Fruit fly (Drosophila melanogaster) whole organism, embryonic: Measurements from ENCODE around the gene CG32483.

Source experiments
- Blimp-1 ChIP-seq: fragments of 200-800 bp; sonication (Bioruptor generic); optimal IDR thresholded peaks from 3 replicates; lab custom pipeline; 2018; ENCODE audit warnings: missing biosample characterization, missing genetic modification characterization, mild to moderate bottlenecking, moderate library complexity, missing genetic modification reagents
- CG10267 ChIP-seq: fragments of 200-800 bp; sonication (Bioruptor generic); optimal IDR thresholded peaks from 2 replicates; lab custom pipeline; 2018; ENCODE audit warnings: missing biosample characterization, mild to moderate bottlenecking, missing genetic modification characterization, moderate library complexity
- CG10543 ChIP-seq: fragments of 200-800 bp; sonication (Bioruptor generic); optimal IDR thresholded peaks from 3 replicates; lab custom pipeline; 2017; ENCODE audit warnings: missing biosample characterization, mild to moderate bottlenecking, missing genetic modification characterization, moderate library complexity
- CG10979 ChIP-seq: fragments of 200-800 bp; sonication (Bioruptor generic); optimal IDR thresholded peaks from 2 replicates; lab custom pipeline; 2018; ENCODE audit warnings: missing biosample characterization, mild to moderate bottlenecking, missing genetic modification characterization, moderate library complexity
- CG12391 ChIP-seq: fragments of 200-800 bp; sonication (Bioruptor generic); optimal IDR thresholded peaks from 3 replicates; lab custom pipeline; 2018; ENCODE audit warnings: missing biosample characterization, mild to moderate bottlenecking, missing genetic modification characterization, moderate library complexity
- CG12659 ChIP-seq: fragments of 200-800 bp; sonication (Bioruptor generic); optimal IDR thresholded peaks from 3 replicates; lab custom pipeline; 2017; ENCODE audit warnings: mild to moderate bottlenecking, missing biosample characterization, missing genetic modification reagents, missing genetic modification characterization
- CG14441 ChIP-seq: fragments of 200-800 bp; sonication (Bioruptor generic); IDR thresholded peaks from 2 replicates; pipeline ENCODE4 v1.3.6; 2022; ENCODE audit warnings: missing biosample characterization, missing genetic modification characterization
- CG14667 ChIP-seq: fragments of 200-800 bp; sonication (Bioruptor generic); IDR thresholded peaks from 2 replicates; pipeline ENCODE4 v1.3.6; 2022; ENCODE audit warnings: missing biosample characterization, missing genetic modification characterization
- CG14710 ChIP-seq: fragments of 200-800 bp; sonication (Bioruptor generic); optimal IDR thresholded peaks from 3 replicates; lab custom pipeline; 2019; ENCODE audit warnings: missing biosample characterization, mild to moderate bottlenecking, missing genetic modification characterization, moderate library complexity
- CG1603 ChIP-seq: fragments of 200-800 bp; sonication (Bioruptor generic); optimal IDR thresholded peaks from 2 replicates; lab custom pipeline; 2019; ENCODE audit warnings: missing biosample characterization, mild to moderate bottlenecking, missing genetic modification characterization, moderate library complexity
- CG1647 ChIP-seq: fragments of 200-800 bp; sonication (Bioruptor generic); optimal IDR thresholded peaks from 3 replicates; lab custom pipeline; 2016; ENCODE audit warnings: missing biosample characterization, missing genetic modification characterization
- CG30020 ChIP-seq: fragments of 200-800 bp; optimal IDR thresholded peaks from 2 replicates; lab custom pipeline; 2019; ENCODE audit warnings: missing biosample characterization, mild to moderate bottlenecking, missing genetic modification characterization, moderate library complexity
- CG3065 ChIP-seq: fragments of 200-800 bp; sonication (Bioruptor generic); optimal IDR thresholded peaks from 2 replicates; lab custom pipeline; 2016; ENCODE audit warnings: missing biosample characterization, missing genetic modification characterization
- CG31441 ChIP-seq: fragments of 200-800 bp; sonication (Bioruptor generic); IDR thresholded peaks from 2 replicates; pipeline ENCODE4 v1.3.6; 2022; ENCODE audit warnings: missing biosample characterization, missing genetic modification characterization
- CG34224 ChIP-seq: fragments of 200-800 bp; sonication (Bioruptor generic); IDR thresholded peaks from 3 replicates; pipeline ENCODE4 v1.3.6; 2022; ENCODE audit warnings: missing biosample characterization, missing genetic modification characterization; ENCODE audit not compliant: partially characterized antibody
- CG42726 ChIP-seq: fragments of 200-800 bp; sonication (Bioruptor generic); IDR thresholded peaks from 2 replicates; pipeline ENCODE4 v1.3.6; 2022; ENCODE audit warnings: missing biosample characterization, missing genetic modification characterization; ENCODE audit not compliant: partially characterized antibody
- CG5180 ChIP-seq: fragments of 200-800 bp; sonication (Bioruptor generic); optimal IDR thresholded peaks from 3 replicates; lab custom pipeline; 2017; ENCODE audit warnings: missing biosample characterization, missing genetic modification characterization, mild to moderate bottlenecking, moderate library complexity, missing genetic modification reagents
- CG6765 ChIP-seq: fragments of 200-800 bp; sonication (Bioruptor generic); optimal IDR thresholded peaks from 3 replicates; lab custom pipeline; 2017; ENCODE audit warnings: missing biosample characterization, mild to moderate bottlenecking, missing genetic modification characterization
- CG6791 ChIP-seq: fragments of 200-800 bp; sonication (Bioruptor generic); IDR thresholded peaks from 3 replicates; pipeline ENCODE4 v1.3.6; 2022; ENCODE audit warnings: missing biosample characterization, missing genetic modification characterization; ENCODE audit not compliant: partially characterized antibody
- CG9727 ChIP-seq: fragments of 200-800 bp; sonication (Bioruptor generic); optimal IDR thresholded peaks from 3 replicates; lab custom pipeline; 2017; ENCODE audit warnings: missing biosample characterization, mild to moderate bottlenecking, missing genetic modification characterization
- CG9876 ChIP-seq: fragments of 200-800 bp; sonication (Bioruptor generic); optimal IDR thresholded peaks from 2 replicates; lab custom pipeline; 2016; ENCODE audit warnings: missing biosample characterization, missing genetic modification characterization
- D19A ChIP-seq: fragments of 200-800 bp; optimal IDR thresholded peaks from 3 replicates; lab custom pipeline; 2019; ENCODE audit warnings: missing biosample characterization, mild to moderate bottlenecking, missing genetic modification characterization, moderate library complexity
- Dip2 ChIP-seq: fragments of 200-800 bp; sonication (Bioruptor generic); IDR thresholded peaks from 2 replicates; pipeline ENCODE4 v1.3.6; 2022; ENCODE audit warnings: missing biosample characterization, missing genetic modification characterization
- Neu2 ChIP-seq: fragments of 200-800 bp; sonication (Bioruptor generic); optimal IDR thresholded peaks from 3 replicates; lab custom pipeline; 2016; ENCODE audit warnings: missing biosample characterization, missing genetic modification characterization, borderline replicate concordance
- Six4 ChIP-seq: fragments of 200-800 bp; sonication (Bioruptor generic); optimal IDR thresholded peaks from 2 replicates; lab custom pipeline; 2016; ENCODE audit warnings: missing biosample characterization, missing genetic modification characterization
- Spps ChIP-seq: fragments of 200-800 bp; sonication (Bioruptor generic); optimal IDR thresholded peaks from 2 replicates; lab custom pipeline; 2018; ENCODE audit warnings: missing biosample characterization, mild to moderate bottlenecking, missing genetic modification characterization
- chif ChIP-seq, 2 experiments: fragments of 200-800 bp; sonication (Bioruptor generic); optimal IDR thresholded peaks; 3 replicates each; lab custom pipeline; 2016; ENCODE audit warnings: missing biosample characterization in 2 of 2, missing genetic modification characterization in 2 of 2
- crc ChIP-seq: fragments of 200-800 bp; sonication (Bioruptor generic); optimal IDR thresholded peaks from 2 replicates; lab custom pipeline; 2016; ENCODE audit warnings: missing biosample characterization, missing genetic modification characterization
- dan ChIP-seq: fragments of 200-800 bp; sonication (Bioruptor generic); IDR thresholded peaks from 2 replicates; pipeline ENCODE4 v1.3.6; 2022; ENCODE audit warnings: missing biosample characterization, missing genetic modification characterization
- dmrt99B ChIP-seq: fragments of 200-800 bp; sonication (Bioruptor generic); optimal IDR thresholded peaks from 2 replicates; lab custom pipeline; 2018; ENCODE audit warnings: missing biosample characterization, mild to moderate bottlenecking, missing genetic modification characterization, moderate library complexity
- esg ChIP-seq: fragments of 200-800 bp; sonication (Bioruptor generic); conservative IDR thresholded peaks from 2 replicates; pipeline ENCODE4 v1.3.6; 2022; ENCODE audit warnings: missing biosample characterization, missing genetic modification characterization
- fd96Cb ChIP-seq: fragments of 200-800 bp; sonication (Bioruptor generic); optimal IDR thresholded peaks from 2 replicates; lab custom pipeline; 2018; ENCODE audit warnings: missing biosample characterization, mild to moderate bottlenecking, missing genetic modification characterization, moderate library complexity
- fru ChIP-seq: fragments of >200 bp; optimal IDR thresholded peaks from 2 replicates; lab custom pipeline; 2017
- grn ChIP-seq: fragments of 200-800 bp; sonication (Bioruptor generic); optimal IDR thresholded peaks from 3 replicates; lab custom pipeline; 2017; ENCODE audit warnings: missing biosample characterization, missing genetic modification characterization
- hkb ChIP-seq, 2 experiments: fragments of 200-800 bp in 1 of 2; fragments of >200 bp in 1 of 2; sonication (Bioruptor generic) in 1 of 2; IDR thresholded peaks in 1 of 2; optimal IDR thresholded peaks in 1 of 2; 2 replicates each; pipeline versions ENCODE4 v1.3.6 to Lab custom; 2017 to 2022; ENCODE audit warnings: missing biosample characterization in 1 of 2, missing genetic modification characterization in 1 of 2
- nom ChIP-seq: fragments of 200-800 bp; sonication (Bioruptor generic); optimal IDR thresholded peaks from 2 replicates; lab custom pipeline; 2017; ENCODE audit warnings: missing biosample characterization, missing genetic modification characterization, mild to moderate bottlenecking, moderate library complexity, missing genetic modification reagents
- pros ChIP-seq: fragments of 200-800 bp; sonication (Bioruptor generic); optimal IDR thresholded peaks from 3 replicates; lab custom pipeline; 2019; ENCODE audit warnings: missing biosample characterization, mild to moderate bottlenecking, missing genetic modification characterization, moderate library complexity
- ssp ChIP-seq: fragments of 200-800 bp; sonication (Bioruptor generic); IDR thresholded peaks from 2 replicates; pipeline ENCODE4 v1.3.6; 2022; ENCODE audit warnings: missing biosample characterization, missing genetic modification characterization
- tll ChIP-seq, 2 experiments: fragments of 200-800 bp in 1 of 2; fragments of >200 bp in 1 of 2; sonication (Bioruptor generic) in 1 of 2; optimal IDR thresholded peaks; 2 replicates each; lab custom pipeline; 2017 to 2019; ENCODE audit warnings: missing biosample characterization in 2 of 2, missing genetic modification characterization in 2 of 2, mild to moderate bottlenecking in 1 of 2, moderate library complexity in 1 of 2

CG32483 gene

DNA sequence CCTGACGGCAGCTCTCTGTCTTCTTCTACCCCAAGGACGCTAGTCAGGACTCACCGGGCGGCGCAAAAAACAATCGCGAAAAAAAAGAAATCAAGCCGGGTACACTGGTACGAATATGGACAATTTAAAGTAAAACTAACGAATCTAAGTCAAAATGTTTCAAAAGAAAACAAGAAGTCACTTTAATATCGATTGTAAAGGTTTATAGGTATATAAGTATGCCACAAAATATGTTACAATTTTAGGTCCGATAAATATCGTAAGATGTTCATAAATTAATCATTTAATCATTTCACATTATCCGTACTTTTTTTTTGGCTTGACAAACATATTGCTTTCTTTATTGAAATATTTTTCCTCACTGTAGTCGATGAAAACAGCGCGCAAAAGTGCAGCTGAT is 26.2 kb upstream of the CG32483 start (continued):
- TF ChIP-seq crc (GFP tag; lab: Kevin White, UChicago) (no peak), CG12391 (tag; lab: Kevin White, UChicago) (peak; percentile 32), CG14710 (tag; lab: Kevin White, UChicago) (peak; percentile 43), pros (GFP tag; lab: Kevin White, UChicago) (peak; percentile 74), CG1603 (tag; lab: Kevin White, UChicago) (no peak), CG10979 (tag; lab: Kevin White, UChicago) (peak; percentile 65), ssp (GFP tag; lab: Robert Waterston, UW) (no peak), CG1647 (GFP tag; lab: Kevin White, UChicago) (no peak), dan (no peak), CG12659 (GFP tag; lab: Kevin White, UChicago) (no peak), CG9876 (GFP tag; lab: Kevin White, UChicago) (no peak), CG6765 (no peak), Blimp-1 (GFP tag; lab: Kevin White, UChicago) (peak; percentile 23), Spps (tag; lab: Kevin White, UChicago) (no peak), fru (lab: Kevin White, UChicago) (no peak), dmrt99B (peak; percentile 14), Neu2 (GFP tag; lab: Kevin White, UChicago) (no peak), esg (no peak), fd96Cb (tag; lab: Kevin White, UChicago) (peak; percentile 2), CG31441 (GFP tag; lab: Robert Waterston, UW) (peak; percentile 42; the same call in 1 of the 2 replicates), CG10267 (tag; lab: Kevin White, UChicago) (peak; percentile 40), CG6791 (GFP tag; lab: Robert Waterston, UW) (no peak), D19A (tag; lab: Kevin White, UChicago) (peak; percentile 5), CG14667 (GFP tag; lab: Robert Waterston, UW) (no peak), CG30020 (tag; lab: Kevin White, UChicago) (no peak), chif (GFP tag; optimal IDR thresholded peaks at IDR 0.05; lab: Kevin White, UChicago) (no peak), grn (no peak), Six4 (GFP tag; lab: Kevin White, UChicago) (no peak), CG14441 (no peak), nom (GFP tag; lab: Kevin White, UChicago) (no peak), CG10543 (GFP tag; lab: Kevin White, UChicago) (no peak), tll (GFP tag; optimal IDR thresholded peaks at IDR 0.05; lab: Kevin White, UChicago) (no peak), Dip2 (GFP tag; lab: Robert Waterston, UW) (no peak), CG5180 (GFP tag; lab: Kevin White, UChicago) (no peak), CG3065 (GFP tag; lab: Kevin White, UChicago) (no peak), CG9727 (GFP tag; lab: Kevin White, UChicago) (peak; percentile 49), hkb (optimal IDR thresholded peaks at IDR 0.05; lab: Kevin White, UChicago) (no peak), hkb (GFP tag; IDR thresholded peaks at IDR 0.05; lab: Robert Waterston, UW) (no peak), CG42726 (GFP tag; lab: Robert Waterston, UW) (no peak), CG34224 (GFP tag; lab: Robert Waterston, UW) (no peak)
- TF ChIP-seq, all 482 proteins: peak for 31
